Fruit fly (Drosophila melanogaster): ENCODE data around the gene CG7460.

The CG7460 gene

DNA sequence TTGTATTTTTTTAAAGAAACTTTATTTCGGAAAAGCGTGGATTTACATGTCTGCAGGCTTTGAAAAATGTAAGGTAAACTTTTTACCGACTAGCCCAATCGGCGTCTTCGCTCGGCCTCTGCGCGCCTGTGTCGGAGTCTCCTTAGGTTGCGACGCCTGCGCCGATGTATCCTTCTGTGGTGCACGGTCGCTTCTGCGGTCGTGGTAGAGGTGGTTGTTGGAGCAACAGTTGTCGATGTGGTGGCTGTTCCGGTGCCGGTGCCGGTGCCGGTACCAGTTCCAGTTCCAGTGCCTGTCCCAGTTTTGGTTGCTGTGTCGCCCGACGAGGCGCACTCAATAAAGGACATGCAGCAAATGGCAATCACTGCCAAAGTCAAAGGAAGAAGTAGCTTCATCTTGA is 50.7 kb downstream of the CG7460 start:
- TF ChIP-seq Sin3A (optimal IDR thresholded peaks at IDR 0.05) = no peak
- no peak for TF ChIP-seq psq (optimal IDR thresholded peaks at IDR 0.05)
- TF ChIP-seq Myc (optimal IDR thresholded peaks at IDR 0.05) = no peak
- no peak for TF ChIP-seq insv (optimal IDR thresholded peaks at IDR 0.05)
- TF ChIP-seq h (optimal IDR thresholded peaks at IDR 0.05) = no peak
- TF ChIP-seq ttk (optimal IDR thresholded peaks at IDR 0.05) = no peak

dm6 chr3L:17791467-17791494 is 50.9 kb downstream of the CG7460 start, which contains the start of gene CG42815:
Gene CG42815, minus strand, starts transcription at chr3L:17791486.
- TF ChIP-seq h (optimal IDR thresholded peaks at IDR 0.05) = no peak
- no peak for TF ChIP-seq psq (optimal IDR thresholded peaks at IDR 0.05)
- TF ChIP-seq Myc (optimal IDR thresholded peaks at IDR 0.05) = no peak
- TF ChIP-seq insv (optimal IDR thresholded peaks at IDR 0.05) = no peak
- TF ChIP-seq Sin3A (optimal IDR thresholded peaks at IDR 0.05) = no peak
- TF ChIP-seq ttk (optimal IDR thresholded peaks at IDR 0.05) = no peak

DNA sequence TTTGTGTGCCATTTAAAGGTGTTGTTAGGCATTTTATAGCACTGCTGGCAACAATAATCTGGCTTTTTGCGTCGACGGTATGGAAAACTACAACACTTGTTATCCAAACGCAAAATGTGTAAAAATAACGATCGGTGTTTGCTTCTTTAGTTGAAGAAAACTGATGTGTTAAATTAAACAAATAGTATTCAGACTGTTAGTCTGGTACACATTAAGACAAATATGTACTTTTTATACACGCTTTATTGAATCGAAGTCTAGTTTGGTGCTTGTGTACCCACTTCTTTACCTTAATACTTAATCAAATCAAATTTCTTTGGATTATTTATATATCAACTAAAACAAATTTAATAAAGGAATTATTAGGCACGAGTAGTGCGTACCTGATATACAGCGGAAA is 51.2 kb downstream of the CG7460 start:
- no peak for TF ChIP-seq Myc (optimal IDR thresholded peaks at IDR 0.05)
- no peak for TF ChIP-seq h (optimal IDR thresholded peaks at IDR 0.05)
- no peak for TF ChIP-seq ttk (optimal IDR thresholded peaks at IDR 0.05)
- TF ChIP-seq insv (optimal IDR thresholded peaks at IDR 0.05) = no peak
- TF ChIP-seq Sin3A (optimal IDR thresholded peaks at IDR 0.05) = no peak
- no peak for TF ChIP-seq psq (optimal IDR thresholded peaks at IDR 0.05)

All from Kc167 (cell line).